Fruit fly (Drosophila melanogaster): ENCODE results near the gene Mps1.

Mps1 gene

DNA sequence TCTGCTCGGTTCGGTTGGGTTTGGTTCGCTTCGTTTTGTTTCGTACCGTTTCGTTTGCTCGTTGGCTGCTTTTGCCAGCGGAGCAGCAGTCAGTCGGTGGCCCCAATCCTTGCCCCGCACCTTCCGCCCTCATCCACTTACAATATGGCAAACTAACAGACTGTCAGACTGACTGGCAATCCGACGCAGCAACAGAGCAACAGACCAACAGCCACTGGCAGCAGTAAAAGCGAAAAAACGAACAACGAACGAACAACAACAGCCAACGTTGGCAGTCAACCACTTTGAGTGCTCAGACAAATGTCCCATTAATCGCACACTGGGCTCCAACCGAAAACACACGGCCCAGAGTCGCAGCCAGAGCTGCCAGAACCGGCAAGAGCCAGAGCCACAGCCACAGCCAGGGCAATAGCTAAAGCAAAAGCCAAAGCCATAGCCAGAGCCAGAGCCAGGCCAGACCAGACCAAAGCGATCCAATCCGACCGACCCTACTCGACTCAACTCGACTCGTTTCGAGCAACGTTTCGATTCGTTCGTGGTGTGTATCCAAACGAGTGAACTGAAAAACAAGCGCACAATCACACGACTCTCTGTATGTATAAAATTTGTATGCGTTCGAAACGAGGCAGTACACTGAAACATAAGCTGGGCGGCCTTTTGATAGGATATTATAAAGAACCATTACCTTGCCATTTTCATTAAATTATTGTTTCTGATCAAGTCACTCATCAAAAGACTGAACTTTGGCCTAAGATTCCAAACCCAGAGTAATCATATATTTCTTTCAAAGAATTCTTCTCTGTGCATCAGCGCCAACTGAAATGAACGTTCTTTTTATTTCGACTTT, 32.8 kb downstream of the Mps1 start (continued):
- TF ChIP-seq z (GFP tag; IDR thresholded peaks at IDR 0.05) = peak; percentile 76; the same call in 2 of the 3 replicates
- peak; percentile 99 for TF ChIP-seq CG10462 (GFP tag; optimal IDR thresholded peaks at IDR 0.05)
- peak; percentile 99 for TF ChIP-seq CG32772 (GFP tag; IDR thresholded peaks at IDR 0.05)
- no peak for TF ChIP-seq CG14860 (GFP tag; IDR thresholded peaks at IDR 0.05; ENCODE audit: partially characterized antibody)
- no peak for TF ChIP-seq knrl (GFP tag; IDR thresholded peaks at IDR 0.05; ENCODE audit: partially characterized antibody)
- peak; percentile 99 for TF ChIP-seq Ada2b (GFP tag; IDR thresholded peaks at IDR 0.05)
- peak; percentile 98 for TF ChIP-seq CG1603 (tag; optimal IDR thresholded peaks at IDR 0.05)
- peak; percentile 99 for TF ChIP-seq slp2 (GFP tag; optimal IDR thresholded peaks at IDR 0.05)
- TF ChIP-seq schlank (tag; optimal IDR thresholded peaks at IDR 0.05) = peak; percentile 97
- TF ChIP-seq cg (GFP tag; optimal IDR thresholded peaks at IDR 0.05) = peak; percentile 45
- TF ChIP-seq sisA (GFP tag; IDR thresholded peaks at IDR 0.05) = peak; percentile 99
- peak; percentile 95 for TF ChIP-seq CG15514 (GFP tag; optimal IDR thresholded peaks at IDR 0.05)
- TF ChIP-seq CG30431 (GFP tag; optimal IDR thresholded peaks at IDR 0.05) = peak; percentile 99
- TF ChIP-seq Taf1 (GFP tag; IDR thresholded peaks at IDR 0.05) = peak; percentile 98
- no peak for TF ChIP-seq vnd (GFP tag; IDR thresholded peaks at IDR 0.05; ENCODE audit: partially characterized antibody)
- peak; percentile 87 for TF ChIP-seq ftz-f1 (GFP tag; optimal IDR thresholded peaks at IDR 0.05)
- TF ChIP-seq CG2129 (GFP tag; IDR thresholded peaks at IDR 0.05; ENCODE audit: partially characterized antibody) = no peak
- peak; percentile 99 for TF ChIP-seq Mrtf (GFP tag; IDR thresholded peaks at IDR 0.05)
- peak; percentile 99 for TF ChIP-seq Hr3 (GFP tag; optimal IDR thresholded peaks at IDR 0.05)
- peak; percentile 92 for TF ChIP-seq CG14965 (GFP tag; optimal IDR thresholded peaks at IDR 0.05; ENCODE audit: borderline replicate concordance)
- TF ChIP-seq CG17328 (GFP tag; IDR thresholded peaks at IDR 0.05) = peak; percentile 99
- peak; percentile 99 for TF ChIP-seq ap (GFP tag; IDR thresholded peaks at IDR 0.05)
- peak; percentile 93 for TF ChIP-seq CG3163 (GFP tag; optimal IDR thresholded peaks at IDR 0.05)
- TF ChIP-seq CG8281 (tag; optimal IDR thresholded peaks at IDR 0.05) = peak; percentile 91
- TF ChIP-seq kni (GFP tag; optimal IDR thresholded peaks at IDR 0.05) = peak; percentile 89
- peak; percentile 98 for TF ChIP-seq CG1233 (GFP tag; optimal IDR thresholded peaks at IDR 0.05)
- peak; percentile 98 to 99 for TF ChIP-seq Pdp1 (GFP tag; optimal IDR thresholded peaks at IDR 0.05)
- TF ChIP-seq CG12391 (tag; optimal IDR thresholded peaks at IDR 0.05) = peak; percentile 99
- TF ChIP-seq chm (GFP tag; IDR thresholded peaks at IDR 0.05) = peak; percentile 99
- peak; percentile 99 to 100 for TF ChIP-seq bsh (GFP tag; optimal IDR thresholded peaks at IDR 0.05)
- no peak for TF ChIP-seq zen2 (GFP tag; IDR thresholded peaks at IDR 0.05; ENCODE audit: partially characterized antibody)
- TF ChIP-seq NC2α (GFP tag; optimal IDR thresholded peaks at IDR 0.05) = peak; percentile 99
- peak; percentile 99 for TF ChIP-seq dysf (GFP tag; IDR thresholded peaks at IDR 0.05)
- TF ChIP-seq CG1647 (GFP tag; optimal IDR thresholded peaks at IDR 0.05) = peak; percentile 99
- peak; percentile 99 for TF ChIP-seq HLH3B (GFP tag; IDR thresholded peaks at IDR 0.05)
- peak; percentile 99 for TF ChIP-seq otp (GFP tag; IDR thresholded peaks at IDR 0.05)
- TF ChIP-seq CG18764 (GFP tag; optimal IDR thresholded peaks at IDR 0.05) = peak; percentile 99
- peak; percentile 95 for TF ChIP-seq sd (tag; optimal IDR thresholded peaks at IDR 0.05)
- TF ChIP-seq gsb-n (tag; optimal IDR thresholded peaks at IDR 0.05) = peak; percentile 99
- peak; percentile 99 for TF ChIP-seq CG31441 (GFP tag; IDR thresholded peaks at IDR 0.05)
- TF ChIP-seq CG6813 (GFP tag; optimal IDR thresholded peaks at IDR 0.05) = peak; percentile 98
- TF ChIP-seq CG4424 (GFP tag; optimal IDR thresholded peaks at IDR 0.05) = peak; percentile 99
- TF ChIP-seq unc-4 (GFP tag; IDR thresholded peaks at IDR 0.05; ENCODE audit: partially characterized antibody) = no peak
- TF ChIP-seq CG12299 (tag; optimal IDR thresholded peaks at IDR 0.05) = peak; percentile 96
- TF ChIP-seq HmgZ (tag; optimal IDR thresholded peaks at IDR 0.05) = peak; percentile 98
- TF ChIP-seq Stat92E (GFP tag; optimal IDR thresholded peaks at IDR 0.05) = peak in 1 of 3 experiments; percentile 96
- peak; percentile 98 for TF ChIP-seq dm (GFP tag; optimal IDR thresholded peaks at IDR 0.05)
